Fruit fly (Drosophila melanogaster) whole organism, pupa: ENCODE results near the gene stas.

Experiments
- CG10348 ChIP-seq: fragments of 200-800 bp; sonication (Bioruptor generic); IDR thresholded peaks from 2 replicates; pipeline ENCODE4 v1.3.6; 2022; ENCODE audit warnings: missing biosample characterization, missing genetic modification characterization
- CG12605 ChIP-seq: fragments of 200-800 bp; sonication (Bioruptor generic); IDR thresholded peaks from 2 replicates; pipeline ENCODE4 v1.3.6; 2022; ENCODE audit warnings: missing biosample characterization, missing genetic modification characterization
- CG13204 ChIP-seq: fragments of 200-800 bp; sonication (Bioruptor generic); optimal IDR thresholded peaks from 2 replicates; lab custom pipeline; 2018; ENCODE audit warnings: missing biosample characterization, mild to moderate bottlenecking, missing genetic modification characterization, moderate library complexity
- CG14655 ChIP-seq: fragments of 200-800 bp; sonication (Bioruptor generic); optimal IDR thresholded peaks from 3 replicates; lab custom pipeline; 2017; ENCODE audit warnings: mild to moderate bottlenecking, missing biosample characterization, missing genetic modification reagents, missing genetic modification characterization
- CG15710 ChIP-seq: fragments of 200-800 bp; sonication (Bioruptor generic); optimal IDR thresholded peaks from 2 replicates; lab custom pipeline; 2018; ENCODE audit warnings: missing biosample characterization, mild to moderate bottlenecking, missing genetic modification characterization, moderate library complexity
- CG17806 ChIP-seq: fragments of 200-800 bp; sonication (Bioruptor generic); optimal IDR thresholded peaks from 2 replicates; lab custom pipeline; 2018; ENCODE audit warnings: missing biosample characterization, mild to moderate bottlenecking, missing genetic modification characterization, moderate library complexity
- CG32121 ChIP-seq: fragments of 200-800 bp; sonication (Bioruptor generic); IDR thresholded peaks from 2 replicates; pipeline ENCODE4 v1.3.6; 2022; ENCODE audit warnings: missing biosample characterization, missing genetic modification characterization
- CG34367 ChIP-seq: fragments of 200-800 bp; sonication (Bioruptor generic); optimal IDR thresholded peaks from 2 replicates; lab custom pipeline; 2018; ENCODE audit warnings: missing biosample characterization, mild to moderate bottlenecking, missing genetic modification characterization
- CG4496 ChIP-seq: fragments of 200-800 bp; sonication (Bioruptor generic); IDR thresholded peaks from 3 replicates; pipeline ENCODE4 v1.3.6; 2022; ENCODE audit warnings: missing biosample characterization, missing genetic modification characterization
- CG8159 ChIP-seq: fragments of 200-800 bp; sonication (Bioruptor generic); optimal IDR thresholded peaks from 3 replicates; lab custom pipeline; 2018; ENCODE audit warnings: missing biosample characterization, mild to moderate bottlenecking, missing genetic modification characterization, moderate library complexity
- CG8301 ChIP-seq: fragments of 200-800 bp; sonication (Bioruptor generic); optimal IDR thresholded peaks from 2 replicates; lab custom pipeline; 2018; ENCODE audit warnings: missing biosample characterization, mild to moderate bottlenecking, missing genetic modification characterization
- CG9948 ChIP-seq: fragments of 200-800 bp; sonication (Bioruptor generic); optimal IDR thresholded peaks from 2 replicates; lab custom pipeline; 2018; ENCODE audit warnings: missing biosample characterization, mild to moderate bottlenecking, missing genetic modification characterization, moderate library complexity
- D1 ChIP-seq: fragments of 200-800 bp; sonication (Bioruptor generic); optimal IDR thresholded peaks from 2 replicates; lab custom pipeline; 2018; ENCODE audit warnings: missing biosample characterization, mild to moderate bottlenecking, missing genetic modification characterization, moderate library complexity
- EcR ChIP-seq: fragments of 200-800 bp; sonication (Bioruptor generic); optimal IDR thresholded peaks from 3 replicates; lab custom pipeline; 2019; ENCODE audit warnings: missing biosample characterization, missing genetic modification characterization, mild to moderate bottlenecking, moderate library complexity, missing genetic modification reagents
- Ets98B ChIP-seq: fragments of 200-800 bp; sonication (Bioruptor generic); IDR thresholded peaks from 2 replicates; pipeline ENCODE4 v1.3.6; 2022; ENCODE audit warnings: missing biosample characterization, missing genetic modification characterization
- Pif1A ChIP-seq: fragments of 200-800 bp; sonication (Bioruptor generic); optimal IDR thresholded peaks from 3 replicates; lab custom pipeline; 2016; ENCODE audit warnings: missing biosample characterization, missing genetic modification characterization
- Pif1B ChIP-seq: fragments of 200-800 bp; sonication (Bioruptor generic); optimal IDR thresholded peaks from 3 replicates; lab custom pipeline; 2016; ENCODE audit warnings: missing biosample characterization, missing genetic modification characterization
- Snoo ChIP-seq: fragments of 200-800 bp; sonication (Bioruptor generic); optimal IDR thresholded peaks from 3 replicates; lab custom pipeline; 2017; ENCODE audit warnings: missing biosample characterization, mild to moderate bottlenecking, missing genetic modification characterization, inconsistent platforms
- fd96Ca ChIP-seq: fragments of 200-800 bp; sonication (Bioruptor generic); IDR thresholded peaks from 3 replicates; pipeline ENCODE4 v1.3.6; 2022; ENCODE audit warnings: missing biosample characterization, missing genetic modification characterization
- gl ChIP-seq: fragments of 200-800 bp; sonication (Bioruptor generic); optimal IDR thresholded peaks from 2 replicates; lab custom pipeline; 2018; ENCODE audit warnings: missing biosample characterization, mild to moderate bottlenecking, missing genetic modification characterization
- rn ChIP-seq: fragments of 200-800 bp; sonication (Bioruptor generic); IDR thresholded peaks from 2 replicates; pipeline ENCODE4 v1.3.6; 2022; ENCODE audit warnings: missing biosample characterization, missing genetic modification characterization

Gene stas

dm6 chrX:17580954-17581353 lies 46.7 kb downstream of the stas start:
- TF ChIP-seq Snoo (tag; lab: Kevin White, UChicago) (no peak), Ets98B (GFP tag; lab: Robert Waterston, UW) (no peak), EcR (GFP tag; lab: Kevin White, UChicago) (no peak), CG32121 (no peak), Pif1B (GFP tag; lab: Kevin White, UChicago) (no peak), CG17806 (no peak), CG9948 (tag; lab: Kevin White, UChicago) (no peak), rn (no peak), fd96Ca (GFP tag; lab: Robert Waterston, UW) (no peak), CG8301 (tag; lab: Kevin White, UChicago) (no peak), CG34367 (tag; lab: Kevin White, UChicago) (no peak), gl (tag; lab: Kevin White, UChicago) (no peak), CG12605 (GFP tag; lab: Robert Waterston, UW) (no peak), CG13204 (no peak), CG15710 (tag; lab: Kevin White, UChicago) (no peak), CG4496 (GFP tag; lab: Robert Waterston, UW) (no peak), D1 (tag; lab: Kevin White, UChicago) (no peak), Pif1A (GFP tag; lab: Kevin White, UChicago) (no peak), CG10348 (GFP tag; lab: Robert Waterston, UW) (no peak), CG14655 (GFP tag; lab: Kevin White, UChicago) (no peak)

- peak; percentile 30 for TF ChIP-seq Pif1A (GFP tag; lab: Kevin White, UChicago)
- 0 out of 3 replicates have a peak, but pooled peaks have one; percentile 59 for TF ChIP-seq CG4496 (GFP tag; lab: Robert Waterston, UW)
- no peak for TF ChIP-seq CG9948 (tag; lab: Kevin White, UChicago)
- TF ChIP-seq CG8301 (tag; lab: Kevin White, UChicago) = peak; percentile 0
- TF ChIP-seq rn = no peak
- TF ChIP-seq EcR (GFP tag; lab: Kevin White, UChicago) = no peak
- TF ChIP-seq CG13204 = no peak
- no peak for TF ChIP-seq CG32121
- no peak for TF ChIP-seq Snoo (tag; lab: Kevin White, UChicago)
- TF ChIP-seq Ets98B (GFP tag; lab: Robert Waterston, UW) = peak; percentile 64
- TF ChIP-seq CG34367 (tag; lab: Kevin White, UChicago) = no peak
- TF ChIP-seq CG15710 (tag; lab: Kevin White, UChicago) = no peak
- TF ChIP-seq CG10348 (GFP tag; lab: Robert Waterston, UW) = no peak
- no peak for TF ChIP-seq gl (tag; lab: Kevin White, UChicago)
- no peak for TF ChIP-seq D1 (tag; lab: Kevin White, UChicago)
- no peak for TF ChIP-seq CG17806
- TF ChIP-seq fd96Ca (GFP tag; lab: Robert Waterston, UW) = no peak
- peak; percentile 36; the same call in 1 of the 2 replicates for TF ChIP-seq CG12605 (GFP tag; lab: Robert Waterston, UW)
- no peak for TF ChIP-seq CG8159 (tag; lab: Kevin White, UChicago)
- no peak for TF ChIP-seq CG14655 (GFP tag; lab: Kevin White, UChicago)
- TF ChIP-seq Pif1B (GFP tag; lab: Kevin White, UChicago) = no peak
Measured at dm6 chrX:17579782-17580451, 47.8 kb downstream of the stas start, which contains the start of gene CG12991. Gene CG12991, plus strand, starts transcription at chrX:17579861.

- TF ChIP-seq CG32121 (0 out of 2 replicates have a peak, but pooled peaks have one; percentile 20), CG10348 (GFP tag; lab: Robert Waterston, UW) (no peak)
- TF ChIP-seq, all 21 proteins: peak for 1
Measured at dm6 chrX:17578869-17579781, 48.6 kb downstream of the stas start, which contains the start of gene Ankle2. Gene Ankle2, minus strand, starts transcription at chrX:17579229.

dm6 chrX:17578124-17578523 lies 49.6 kb downstream of the stas start:
- TF ChIP-seq CG8159 (tag; lab: Kevin White, UChicago) (peak; percentile 40), CG9948 (tag; lab: Kevin White, UChicago) (peak; percentile 37), CG15710 (tag; lab: Kevin White, UChicago) (peak; percentile 38), D1 (tag; lab: Kevin White, UChicago) (peak; percentile 3), EcR (GFP tag; lab: Kevin White, UChicago) (no peak), CG14655 (GFP tag; lab: Kevin White, UChicago) (peak; percentile 61), CG10348 (GFP tag; lab: Robert Waterston, UW) (no peak), gl (tag; lab: Kevin White, UChicago) (no peak), CG12605 (GFP tag; lab: Robert Waterston, UW) (peak; percentile 31), CG34367 (tag; lab: Kevin White, UChicago) (no peak), Snoo (tag; lab: Kevin White, UChicago) (peak; percentile 18), Pif1B (GFP tag; lab: Kevin White, UChicago) (peak; percentile 49), CG17806 (peak; percentile 6), CG4496 (GFP tag; lab: Robert Waterston, UW) (peak; percentile 28; the same call in 1 of the 3 replicates), CG32121 (peak; percentile 59), fd96Ca (GFP tag; lab: Robert Waterston, UW) (peak; percentile 61; the same call in 2 of the 3 replicates), rn (0 out of 2 replicates have a peak, but pooled peaks have one; percentile 30), Pif1A (GFP tag; lab: Kevin White, UChicago) (peak; percentile 37), CG8301 (tag; lab: Kevin White, UChicago) (peak; percentile 47), Ets98B (GFP tag; lab: Robert Waterston, UW) (peak; percentile 65)
